Worm (Caenorhabditis elegans) whole organism, dauer: ENCODE results near the gene K02F3.9.

Experiments
- unc-62 ChIP-seq: sonication (generic microtip); optimal IDR thresholded peaks from 2 replicates; lab custom pipeline; 2017; ENCODE audit warnings: missing biosample characterization, missing genetic modification reagents, missing genetic modification characterization

Gene K02F3.9

DNA sequence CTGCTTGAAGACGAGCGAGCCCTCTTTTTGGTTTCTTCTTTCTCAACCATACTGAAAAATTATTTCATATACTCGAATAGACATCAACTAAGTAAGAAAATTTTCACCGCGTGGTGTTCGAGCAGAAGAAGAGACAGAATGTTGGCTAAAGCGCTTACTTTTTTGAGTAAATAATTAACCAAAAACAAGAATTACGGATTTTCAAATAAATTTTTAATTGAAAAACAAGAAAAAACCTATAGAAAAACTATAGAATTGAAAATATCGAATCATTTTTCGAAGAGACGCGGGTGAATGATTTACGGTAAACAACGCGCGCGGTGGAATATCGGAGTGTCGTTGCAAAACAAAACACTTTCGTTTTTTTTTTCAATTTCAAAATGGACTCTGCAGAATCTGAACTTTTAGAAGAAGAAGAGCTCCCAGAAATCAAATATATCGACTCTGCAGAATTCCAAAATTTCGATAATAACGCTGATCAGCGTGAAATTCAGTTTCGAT lies 12.7 kb upstream of the K02F3.9 start, which contains the start of the genes rnp-5 and tag-51:
Gene rnp-5, minus strand, starts transcription at position 51 of the 501 bp plus-strand sequence.
Gene tag-51, plus strand, starts transcription at position 363 of the 501 bp plus-strand sequence.
- no peak for TF ChIP-seq unc-62 (GFP tag; lab: Kevin White, UChicago)

DNA sequence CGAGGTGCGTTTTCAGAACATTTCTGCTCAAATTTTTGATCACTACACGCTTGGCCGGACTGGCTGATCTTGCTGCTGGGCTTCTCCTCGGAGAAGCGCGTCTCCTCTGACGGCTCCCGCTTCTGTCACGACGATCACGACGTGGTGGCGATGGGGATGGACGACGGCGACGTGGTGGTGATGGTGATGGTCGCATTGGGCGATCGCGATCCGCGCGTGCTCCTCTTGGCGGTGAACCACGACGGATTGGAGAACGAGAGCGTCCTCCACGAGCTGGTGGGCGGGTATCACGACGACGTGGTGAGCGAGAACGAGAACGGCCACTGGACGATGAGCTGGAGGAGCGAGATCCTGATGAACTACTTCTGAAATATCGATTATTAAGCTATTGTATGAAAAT lies 12.2 kb upstream of the K02F3.9 start:
- no peak for TF ChIP-seq unc-62 (GFP tag; lab: Kevin White, UChicago)

DNA sequence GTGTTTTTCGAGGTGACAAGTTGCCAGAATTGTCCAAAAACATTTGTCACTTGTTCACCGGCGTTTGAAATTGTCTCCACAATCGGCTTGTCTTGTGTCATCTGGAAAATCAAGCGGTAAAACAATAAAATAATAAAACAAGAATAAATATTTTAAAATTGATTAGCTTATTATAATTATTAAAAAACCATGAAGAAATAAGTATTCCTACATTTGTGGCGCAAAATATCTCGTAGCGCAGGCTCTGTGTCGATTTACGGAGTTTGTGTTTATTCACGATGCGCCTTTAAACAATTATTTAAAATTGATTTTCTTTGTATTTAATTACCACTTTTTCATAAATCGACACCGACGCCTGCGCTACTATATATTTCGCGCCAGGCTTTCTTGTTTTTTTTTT lies 11.1 kb upstream of the K02F3.9 start, which contains the start of gene moma-1:
Gene moma-1, minus strand, starts transcription at position 101 of the 400 bp plus-strand sequence.
- TF ChIP-seq unc-62 (GFP tag; lab: Kevin White, UChicago): no peak

DNA sequence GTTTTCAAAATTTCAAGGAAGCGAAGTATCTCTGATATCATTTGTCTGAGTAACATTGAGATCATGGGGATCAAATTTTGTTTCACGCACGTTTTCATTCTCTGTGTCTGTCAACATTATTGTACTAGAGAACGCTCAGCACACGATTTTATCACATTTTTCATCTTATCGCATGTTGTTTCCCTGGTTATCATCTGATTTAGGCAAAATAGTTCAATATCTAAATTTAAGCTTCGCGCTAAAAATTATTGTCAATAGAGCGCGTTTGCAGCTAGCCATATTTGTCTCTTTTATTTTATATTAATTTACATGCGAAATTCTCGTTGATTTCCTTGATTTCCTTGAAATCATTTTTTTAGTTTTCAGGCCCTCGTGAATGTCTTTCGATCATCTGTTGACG lies 4.3 kb upstream of the K02F3.9 start, which contains the start of gene K02F3.2:
Gene K02F3.2, plus strand, starts transcription at position 357 of the 400 bp plus-strand sequence.
- TF ChIP-seq unc-62 (GFP tag; lab: Kevin White, UChicago): no peak

DNA sequence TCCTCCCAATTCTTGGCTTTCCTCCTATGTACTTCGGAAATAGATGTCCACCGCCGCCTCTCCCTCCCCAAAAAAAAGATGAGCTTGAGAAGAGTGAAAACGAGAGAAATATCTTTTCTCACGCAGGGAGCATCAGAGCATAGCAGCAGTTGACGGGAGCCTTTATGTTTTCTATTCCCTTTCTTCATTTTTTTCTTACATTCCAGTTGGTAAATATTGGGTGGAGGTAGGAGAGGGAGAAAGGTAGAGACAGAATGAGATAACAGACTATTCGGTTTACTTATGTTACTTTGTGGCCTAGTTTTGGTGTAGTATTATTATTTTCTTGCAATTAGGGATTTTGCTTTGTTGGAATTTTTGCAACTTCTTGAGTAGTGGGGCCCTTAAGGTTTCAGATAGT lies 3.4 kb upstream of the K02F3.9 start:
- TF ChIP-seq unc-62 (GFP tag; lab: Kevin White, UChicago): no peak

DNA sequence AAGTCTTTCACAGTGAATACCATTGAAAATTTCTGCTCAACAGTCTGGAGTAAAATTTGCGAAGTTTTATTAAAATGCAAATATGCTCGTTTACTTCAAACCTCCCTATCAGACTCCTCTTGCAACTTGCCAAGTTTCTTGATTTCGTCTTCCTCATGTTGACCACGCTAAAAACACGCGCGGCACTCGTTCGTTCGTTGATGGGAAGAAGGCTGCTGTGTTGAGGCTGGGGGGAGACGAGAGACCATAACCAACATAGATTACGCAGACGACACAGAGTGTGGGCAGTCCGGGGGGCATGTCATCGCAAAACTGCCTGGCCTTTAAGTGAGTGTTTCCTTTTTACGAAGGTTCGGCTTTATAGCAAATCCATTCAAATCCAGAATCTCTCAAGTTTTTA lies 2.8 kb upstream of the K02F3.9 start:
- TF ChIP-seq unc-62 (GFP tag; lab: Kevin White, UChicago): no peak

DNA sequence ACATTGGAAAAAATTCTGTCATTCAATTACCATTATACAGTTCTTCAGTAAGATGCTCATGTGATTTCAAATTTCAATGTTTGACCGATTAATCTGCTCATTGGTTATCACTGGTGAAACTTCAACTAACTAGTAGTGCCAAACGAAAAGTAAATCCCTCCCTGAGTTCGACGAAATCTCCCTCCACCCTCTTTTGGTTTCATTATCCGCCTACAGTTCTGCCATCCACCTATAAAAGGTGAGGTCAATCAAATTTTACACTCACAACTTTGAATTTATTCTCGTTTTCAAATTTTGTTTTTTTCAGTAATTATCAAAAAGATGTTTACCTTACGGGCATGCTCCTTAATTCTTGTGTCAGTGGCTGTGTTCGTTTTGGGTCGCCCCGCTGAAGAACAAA lies 1.5 kb upstream of the K02F3.9 start, which contains the start of gene far-8:
Gene far-8, plus strand, starts transcription at position 301 of the 400 bp plus-strand sequence.
- no peak for TF ChIP-seq unc-62 (GFP tag; lab: Kevin White, UChicago)

DNA sequence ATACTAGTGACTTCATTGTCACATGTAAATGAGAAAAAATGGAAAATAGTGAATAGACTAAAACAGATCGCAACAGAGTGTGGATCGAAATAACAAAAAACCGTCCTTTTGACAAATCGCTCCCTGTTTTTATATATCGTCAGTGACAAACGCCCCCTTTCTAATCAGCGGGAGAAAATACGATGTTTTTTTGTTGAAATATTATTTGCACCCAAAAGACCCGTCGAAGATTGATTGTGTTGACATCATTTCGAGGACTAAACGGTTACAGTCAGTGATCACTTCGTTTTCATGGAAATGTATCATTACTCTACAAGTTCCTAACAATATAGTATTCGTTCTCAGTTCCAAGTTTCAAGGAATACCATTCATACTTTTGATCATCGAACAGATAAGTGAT lies 1.7 kb downstream of the K02F3.9 start, which contains the start of gene dos-3:
Gene dos-3, minus strand, starts transcription at position 101 of the 400 bp plus-strand sequence.
- no peak for TF ChIP-seq unc-62 (GFP tag; lab: Kevin White, UChicago)

DNA sequence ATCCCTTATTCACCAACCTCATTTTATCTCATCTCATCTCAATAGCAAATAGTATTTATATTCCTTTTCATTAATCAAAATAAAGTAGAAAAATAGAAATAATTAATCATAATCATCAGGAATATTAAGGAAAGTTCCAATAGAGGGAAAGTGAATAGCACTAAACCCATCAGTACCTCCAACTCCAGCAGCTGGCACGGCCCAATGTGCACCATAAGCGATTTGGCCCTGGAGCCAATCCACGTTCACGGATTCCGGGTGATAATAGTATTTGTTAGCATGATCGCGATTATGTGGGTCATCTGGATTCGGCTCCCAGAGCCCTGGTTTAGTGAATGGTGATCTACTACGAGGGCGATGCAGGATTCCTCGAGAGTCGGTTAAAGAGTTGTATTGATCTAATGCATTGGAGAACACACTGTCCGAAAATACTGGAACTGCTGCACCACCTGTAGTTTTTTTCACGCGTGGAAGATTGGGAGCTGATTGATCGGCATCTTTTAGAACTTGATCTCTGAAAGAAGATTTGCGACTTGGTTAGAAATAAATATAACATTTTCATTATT lies 5.4 kb downstream of the K02F3.9 start:
- TF ChIP-seq unc-62 (GFP tag; lab: Kevin White, UChicago): peak; percentile 20

DNA sequence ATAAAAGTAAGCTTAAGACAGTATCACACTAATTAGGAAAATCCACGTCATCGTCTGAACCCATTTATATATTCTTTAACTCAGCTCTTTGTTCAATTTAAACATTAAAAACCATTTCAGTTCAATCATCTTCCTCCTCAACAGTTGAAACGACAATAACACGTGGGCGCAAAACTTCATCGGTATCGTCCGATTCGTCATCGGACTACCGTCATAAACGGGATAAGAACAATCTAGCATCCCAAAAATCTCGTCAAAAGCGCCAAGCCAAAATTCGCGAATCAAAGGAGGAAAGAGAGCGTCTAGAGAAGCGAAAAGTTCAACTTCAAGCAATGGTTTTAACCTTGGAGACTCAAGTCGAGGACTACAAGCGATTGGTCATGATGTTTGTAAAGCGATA lies 6.0 kb downstream of the K02F3.9 start:
- no peak for TF ChIP-seq unc-62 (GFP tag; lab: Kevin White, UChicago)

DNA sequence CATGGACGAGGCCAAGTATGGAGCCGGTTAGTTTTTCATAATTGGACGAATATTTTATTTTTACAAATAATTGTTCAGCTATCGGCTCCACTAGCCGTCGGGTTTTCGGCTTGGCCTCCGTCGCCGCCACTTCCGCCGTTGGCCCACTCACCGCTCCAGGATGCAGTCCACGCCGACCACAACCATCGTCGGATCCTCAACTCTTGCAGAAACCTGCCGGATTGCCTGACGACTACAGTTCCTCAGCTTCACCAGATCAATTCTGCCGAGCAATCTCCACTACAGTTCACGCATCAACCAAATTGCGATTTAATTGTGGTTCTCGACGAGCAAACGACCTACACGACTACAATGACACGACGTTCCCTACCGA lies 6.7 kb downstream of the K02F3.9 start:
- no peak for TF ChIP-seq unc-62 (GFP tag; lab: Kevin White, UChicago)

DNA sequence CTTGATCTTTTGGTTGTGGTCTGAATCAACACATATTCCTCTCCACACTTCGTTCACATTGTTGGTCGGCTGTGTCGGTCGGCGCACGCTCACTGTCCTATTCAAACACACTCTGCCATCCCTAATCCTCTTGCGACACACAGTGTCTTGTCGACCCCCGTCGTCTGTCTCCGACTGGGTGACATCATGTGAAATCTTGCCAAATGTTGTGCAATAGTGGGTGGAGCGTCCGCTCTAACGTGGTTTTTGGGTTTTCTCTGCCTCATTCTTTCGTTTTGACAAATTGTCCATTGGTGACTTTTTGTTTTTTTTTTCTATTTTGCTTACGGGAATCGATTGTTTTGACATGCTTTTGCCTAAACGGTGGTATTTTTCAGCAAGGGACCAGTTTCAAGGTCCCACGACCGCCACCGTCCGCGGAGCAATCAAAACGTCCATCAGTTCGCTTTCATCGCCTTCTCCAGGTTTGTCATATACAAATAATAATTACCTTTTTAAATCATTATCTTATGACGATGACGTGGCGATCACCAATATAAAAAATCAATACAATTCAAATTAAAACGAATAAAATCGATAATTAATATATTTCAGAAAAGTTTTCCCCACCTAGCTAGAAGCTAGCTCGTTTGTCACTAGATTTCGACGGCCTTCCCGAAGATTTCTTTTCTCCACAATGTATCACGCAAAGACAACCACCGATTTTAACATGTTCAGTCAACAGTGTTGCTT lies 7.3 kb downstream of the K02F3.9 start:
- peak; percentile 9 for TF ChIP-seq unc-62 (GFP tag; lab: Kevin White, UChicago)

DNA sequence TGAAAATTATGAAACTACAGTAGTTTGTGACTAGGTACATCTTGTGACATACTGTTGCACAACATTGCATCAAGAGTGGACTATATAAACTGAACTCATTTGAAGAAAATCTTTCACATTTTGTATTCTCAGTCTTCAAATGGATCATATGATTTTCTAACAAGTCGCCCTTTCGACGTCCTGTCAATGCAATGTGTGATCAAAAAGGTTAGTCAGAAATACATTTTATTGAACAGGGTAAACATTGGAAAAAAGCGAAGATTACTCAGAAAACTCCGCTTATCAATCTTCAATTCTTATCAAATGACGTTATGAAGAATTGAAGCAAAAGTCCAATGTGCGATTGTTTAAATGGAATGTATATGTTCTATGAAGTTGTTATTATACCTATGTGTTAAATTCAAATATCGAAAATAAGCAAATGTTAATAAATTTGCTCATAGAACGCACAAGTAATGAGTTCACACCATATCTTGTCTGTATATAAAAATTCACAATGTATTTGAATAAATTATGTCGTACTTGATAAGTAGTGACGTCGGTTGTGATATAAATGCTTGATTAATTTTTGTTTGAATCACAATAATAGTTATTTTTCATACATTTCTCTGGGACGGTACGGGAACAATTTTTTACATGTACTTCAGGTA lies 8.2 kb downstream of the K02F3.9 start, which contains the start of gene zip-2:
Gene zip-2, plus strand, starts transcription at position 128 of the 650 bp plus-strand sequence.
- no peak for TF ChIP-seq unc-62 (GFP tag; lab: Kevin White, UChicago)

DNA sequence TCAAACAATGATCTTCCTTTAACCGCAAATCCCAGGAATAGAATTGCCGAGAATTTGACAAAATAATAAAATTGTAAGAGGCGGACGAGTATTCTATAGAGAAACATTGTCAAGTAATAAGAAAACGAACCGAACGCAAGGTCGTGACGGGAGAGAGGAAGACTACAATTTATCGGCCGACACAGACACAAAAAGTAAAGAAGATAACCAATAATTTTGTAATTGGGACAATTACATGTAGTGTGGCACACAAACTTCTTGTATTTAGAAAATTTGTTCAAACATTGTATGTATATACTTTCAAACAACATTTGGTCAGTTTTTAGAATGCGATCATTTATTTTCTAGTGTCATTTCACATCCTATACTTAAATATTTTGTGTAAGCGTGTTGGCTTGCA lies 9.2 kb downstream of the K02F3.9 start, which contains the start of gene ceeh-1:
Gene ceeh-1, minus strand, starts transcription at position 317 of the 400 bp plus-strand sequence.
- no peak for TF ChIP-seq unc-62 (GFP tag; lab: Kevin White, UChicago)

DNA sequence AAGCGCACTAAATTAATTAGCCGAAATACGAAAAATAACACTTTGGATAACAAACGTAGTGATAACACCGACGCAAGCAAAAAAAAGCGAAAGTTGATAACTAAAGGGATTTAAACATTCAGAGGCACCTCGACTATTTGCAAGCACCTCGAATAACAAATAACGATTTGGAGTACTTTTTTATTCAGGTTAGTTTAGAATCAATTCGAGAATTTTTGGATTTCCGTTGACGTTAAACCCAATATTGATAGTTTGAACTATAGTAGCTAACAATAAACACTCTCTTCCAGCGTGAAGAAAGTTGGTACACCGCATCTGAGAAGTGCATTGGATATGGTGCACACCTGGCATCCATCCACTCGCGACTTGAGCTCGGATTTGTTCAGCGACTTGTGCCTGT lies 15.9 kb downstream of the K02F3.9 start:
- TF ChIP-seq unc-62 (GFP tag; lab: Kevin White, UChicago): no peak
